Worm (Caenorhabditis elegans): ENCODE data around the gene F41H10.1.

F41H10.1 gene

ce11 chrIV:5337649-5338048 lies 45.1 kb upstream of the F41H10.1 start:
- no peak for TF ChIP-seq egl-27 (tag; optimal IDR thresholded peaks at IDR 0.05)
- no peak for TF ChIP-seq snpc-4 (tag; optimal IDR thresholded peaks at IDR 0.05)
- TF ChIP-seq mbf-1 (tag; optimal IDR thresholded peaks at IDR 0.05) = no peak
- no peak for TF ChIP-seq gmeb-1 (tag; optimal IDR thresholded peaks at IDR 0.05)
- no peak for TF ChIP-seq nhr-129 (tag; optimal IDR thresholded peaks at IDR 0.05)
- TF ChIP-seq ceh-16 (tag; optimal IDR thresholded peaks at IDR 0.05) = no peak
- TF ChIP-seq nhr-23 (tag; optimal IDR thresholded peaks at IDR 0.05) = no peak
- TF ChIP-seq elt-1 (tag; optimal IDR thresholded peaks at IDR 0.05) = no peak
- no peak for TF ChIP-seq zag-1 (tag; optimal IDR thresholded peaks at IDR 0.05)
- no peak for TF ChIP-seq lin-11 (tag; optimal IDR thresholded peaks at IDR 0.05)
- TF ChIP-seq unc-62 (GFP tag; optimal IDR thresholded peaks at IDR 0.05) = no peak
- peak; percentile 3 for TF ChIP-seq blmp-1 (tag; optimal IDR thresholded peaks at IDR 0.05; ENCODE audit: insufficient read depth)
- peak; percentile 18 for TF ChIP-seq sma-3 (GFP tag; optimal IDR thresholded peaks at IDR 0.05)
- TF ChIP-seq lin-13 (GFP tag; optimal IDR thresholded peaks at IDR 0.05) = no peak
- TF ChIP-seq ama-1 (optimal IDR thresholded peaks at IDR 0.05) = no peak
- TF ChIP-seq nhr-25 (tag; optimal IDR thresholded peaks at IDR 0.05) = peak; percentile 4
- no peak for TF ChIP-seq sem-4 (tag; optimal IDR thresholded peaks at IDR 0.05)
- TF ChIP-seq ztf-4 (tag; optimal IDR thresholded peaks at IDR 0.05) = no peak
- no peak for TF ChIP-seq nhr-6 (tag; optimal IDR thresholded peaks at IDR 0.05)
- peak; percentile 4 for TF ChIP-seq crh-2 (tag; optimal IDR thresholded peaks at IDR 0.05)
- peak; percentile 8 for TF ChIP-seq sma-9 (GFP tag; optimal IDR thresholded peaks at IDR 0.05)
- no peak for TF ChIP-seq sma-9 (tag; optimal IDR thresholded peaks at IDR 0.05)
- no peak for TF ChIP-seq nhr-77 (tag; optimal IDR thresholded peaks at IDR 0.05)
- no peak for TF ChIP-seq unc-39 (tag; optimal IDR thresholded peaks at IDR 0.05)
- no peak for TF ChIP-seq ztf-11 (tag; optimal IDR thresholded peaks at IDR 0.05)

- TF ChIP-seq elt-3 (tag; optimal IDR thresholded peaks at IDR 0.05) (no peak), alr-1 (tag; optimal IDR thresholded peaks at IDR 0.05) (no peak), nhr-23 (tag; optimal IDR thresholded peaks at IDR 0.05) (no peak), nhr-21 (tag; optimal IDR thresholded peaks at IDR 0.05) (no peak), aly-2 (tag; optimal IDR thresholded peaks at IDR 0.05) (no peak), unc-39 (tag; optimal IDR thresholded peaks at IDR 0.05) (no peak), nhr-6 (tag; optimal IDR thresholded peaks at IDR 0.05) (no peak), egl-27 (tag; optimal IDR thresholded peaks at IDR 0.05) (no peak), lin-39 (tag; optimal IDR thresholded peaks at IDR 0.05) (no peak), nhr-129 (tag; optimal IDR thresholded peaks at IDR 0.05) (no peak), mbf-1 (tag; optimal IDR thresholded peaks at IDR 0.05) (no peak), nhr-77 (tag; optimal IDR thresholded peaks at IDR 0.05) (no peak)
Observed at ce11 chrIV:5339255-5339654, 43.5 kb upstream of the F41H10.1 start, which contains the start of gene Y4C6B.2. Gene Y4C6B.2, plus strand, starts transcription at chrIV:5339574.

- TF ChIP-seq ztf-11 (tag; optimal IDR thresholded peaks at IDR 0.05) (no peak), unc-62 (GFP tag; optimal IDR thresholded peaks at IDR 0.05) (no peak), unc-39 (tag; optimal IDR thresholded peaks at IDR 0.05) (no peak), elt-3 (tag; optimal IDR thresholded peaks at IDR 0.05) (no peak), ama-1 (optimal IDR thresholded peaks at IDR 0.05) (no peak), nhr-25 (tag; optimal IDR thresholded peaks at IDR 0.05) (no peak), skn-1 (tag; optimal IDR thresholded peaks at IDR 0.05) (no peak), sma-3 (GFP tag; optimal IDR thresholded peaks at IDR 0.05) (peak; percentile 60), fos-1 (tag; optimal IDR thresholded peaks at IDR 0.05) (peak; percentile 13), lin-13 (GFP tag; optimal IDR thresholded peaks at IDR 0.05) (peak; percentile 24), nhr-129 (tag; optimal IDR thresholded peaks at IDR 0.05) (no peak), crh-2 (tag; optimal IDR thresholded peaks at IDR 0.05) (peak; percentile 48), nhr-21 (tag; optimal IDR thresholded peaks at IDR 0.05) (no peak), zag-1 (tag; optimal IDR thresholded peaks at IDR 0.05) (no peak), lin-39 (tag; optimal IDR thresholded peaks at IDR 0.05) (no peak), peb-1 (tag; optimal IDR thresholded peaks at IDR 0.05) (no peak), nhr-12 (tag; optimal IDR thresholded peaks at IDR 0.05) (no peak), mbf-1 (tag; optimal IDR thresholded peaks at IDR 0.05) (no peak)
Observed at ce11 chrIV:5344168-5344567, 38.5 kb upstream of the F41H10.1 start.

ce11 chrIV:5350480-5351193 lies 32.1 kb upstream of the F41H10.1 start, which contains the start of gene gba-4:
Gene gba-4, minus strand, starts transcription at chrIV:5350897.
- peak; percentile 68 for TF ChIP-seq fos-1 (tag; optimal IDR thresholded peaks at IDR 0.05)

- TF ChIP-seq ztf-11 (tag; optimal IDR thresholded peaks at IDR 0.05) (no peak), ztf-1 (GFP tag; conservative IDR thresholded peaks at IDR 0.05) (no peak), sma-9 (GFP tag; optimal IDR thresholded peaks at IDR 0.05) (no peak), sma-9 (tag; optimal IDR thresholded peaks at IDR 0.05) (no peak), fos-1 (tag; optimal IDR thresholded peaks at IDR 0.05) (no peak), lin-11 (tag; optimal IDR thresholded peaks at IDR 0.05) (no peak), ZK546.5 (tag; optimal IDR thresholded peaks at IDR 0.05) (no peak)
Observed at ce11 chrIV:5353364-5353763, 29.3 kb upstream of the F41H10.1 start, which contains the start of gene Y4C6B.7. Gene Y4C6B.7, minus strand, starts transcription at chrIV:5353464.
